Worm (Caenorhabditis elegans) whole organism, L1 larva: ENCODE data around the gene Y66C5A.1.

ENCODE experiments used
- C04F5.9 ChIP-seq: sonication (generic microtip); optimal IDR thresholded peaks from 2 replicates; lab custom pipeline; 2016; ENCODE audit warnings: missing genetic modification characterization, missing compliant biosample characterization
- Y116A8C.19 ChIP-seq: sonication (generic microtip); optimal IDR thresholded peaks from 2 replicates; lab custom pipeline; 2016; ENCODE audit warnings: missing compliant biosample characterization, missing genetic modification characterization, borderline replicate concordance
- aha-1 ChIP-seq: fragments of 150-350 bp; optimal IDR thresholded peaks from 2 replicates; lab custom pipeline; 2014; ENCODE audit warnings: missing biosample characterization, missing genetic modification characterization
- alr-1 ChIP-seq: fragments of 200-800 bp; sonication (Bioruptor generic); optimal IDR thresholded peaks from 2 replicates; lab custom pipeline; 2018; ENCODE audit warnings: borderline replicate concordance, mild to moderate bottlenecking, missing genetic modification characterization, missing compliant biosample characterization
- aly-2 ChIP-seq: fragments of 150-350 bp; optimal IDR thresholded peaks from 2 replicates; lab custom pipeline; 2014; ENCODE audit warnings: missing biosample characterization, missing genetic modification characterization
- blmp-1 ChIP-seq: fragments of 150-350 bp; optimal IDR thresholded peaks from 2 replicates; lab custom pipeline; 2014; ENCODE audit warnings: missing biosample characterization, missing genetic modification characterization
- ceh-63 ChIP-seq: fragments of 200-800 bp; sonication (Bioruptor generic); optimal IDR thresholded peaks from 2 replicates; lab custom pipeline; 2018; ENCODE audit warnings: mild to moderate bottlenecking, missing genetic modification characterization, missing compliant biosample characterization
- ceh-8 ChIP-seq: fragments of 200-800 bp; sonication (Bioruptor generic); optimal IDR thresholded peaks from 2 replicates; lab custom pipeline; 2018; ENCODE audit warnings: mild to moderate bottlenecking, missing genetic modification characterization, moderate library complexity, missing compliant biosample characterization
- ceh-88 ChIP-seq: fragments of 200-800 bp; sonication (Bioruptor generic); IDR thresholded peaks from 2 replicates; pipeline ENCODE4 v1.3.6; 2022; ENCODE audit warnings: missing genetic modification characterization, missing compliant biosample characterization
- ceh-90 ChIP-seq: sonication (generic microtip); optimal IDR thresholded peaks from 2 replicates; lab custom pipeline; 2016; ENCODE audit warnings: missing genetic modification characterization, missing compliant biosample characterization
- ces-1 ChIP-seq: fragments of 150-350 bp; optimal IDR thresholded peaks from 2 replicates; lab custom pipeline; 2014; ENCODE audit warnings: missing biosample characterization, missing genetic modification reagents, missing genetic modification characterization
- dsc-1 ChIP-seq: sonication (generic microtip); optimal IDR thresholded peaks from 2 replicates; lab custom pipeline; 2016; ENCODE audit warnings: mild to moderate bottlenecking, missing genetic modification characterization, missing compliant biosample characterization
- efl-1 ChIP-seq, 4 experiments: fragments of 150-350 bp; optimal IDR thresholded peaks in 3 of 4; peaks in 1 of 4; 1 replicate in 1 of 4; 2 replicates in 3 of 4; lab custom pipeline; 2014; ENCODE audit warnings: missing biosample characterization in 2 of 4, missing genetic modification characterization in 2 of 4, missing genetic modification reagents in 2 of 4
- efl-3 ChIP-seq: fragments of 200-800 bp; sonication (Bioruptor generic); optimal IDR thresholded peaks from 2 replicates; lab custom pipeline; 2018; ENCODE audit warnings: mild to moderate bottlenecking, missing genetic modification characterization, missing compliant biosample characterization
- egl-27 ChIP-seq, 2 experiments: fragments of 150-350 bp in 1 of 2; sonication (generic microtip); optimal IDR thresholded peaks; 3 replicates each; lab custom pipeline; 2017 to 2018; ENCODE audit warnings: missing biosample characterization in 2 of 2, missing genetic modification characterization in 2 of 2, missing genetic modification reagents in 2 of 2
- elt-2 ChIP-seq: sonication (generic microtip); optimal IDR thresholded peaks from 2 replicates; lab custom pipeline; 2016; ENCODE audit warnings: missing genetic modification characterization, mild to moderate bottlenecking, inconsistent platforms, missing compliant biosample characterization, missing genetic modification reagents
- fkh-4 ChIP-seq: sonication (generic microtip); optimal IDR thresholded peaks from 2 replicates; lab custom pipeline; 2016; ENCODE audit warnings: missing compliant biosample characterization, missing genetic modification characterization, borderline replicate concordance
- grh-1 ChIP-seq: fragments of 200-800 bp; sonication (Bioruptor generic); IDR thresholded peaks from 2 replicates; pipeline ENCODE4 v1.3.6; 2022; ENCODE audit warnings: missing genetic modification reagents, missing genetic modification characterization, missing compliant biosample characterization
- irx-1 ChIP-seq: sonication (generic microtip); optimal IDR thresholded peaks from 2 replicates; lab custom pipeline; 2016; ENCODE audit warnings: missing genetic modification characterization, missing compliant biosample characterization
- isw-1 ChIP-seq: fragments of 200-800 bp; sonication (Bioruptor generic); IDR thresholded peaks from 2 replicates; pipeline ENCODE4 v1.3.6; 2022; ENCODE audit warnings: missing genetic modification characterization, missing compliant biosample characterization
- lin-13 ChIP-seq: fragments of 150-350 bp; optimal IDR thresholded peaks from 2 replicates; lab custom pipeline; 2014; ENCODE audit warnings: missing biosample characterization, missing genetic modification reagents, missing genetic modification characterization
- lin-15B ChIP-seq: fragments of 150-350 bp; sonication (generic microtip); optimal IDR thresholded peaks from 3 replicates; lab custom pipeline; 2014; ENCODE audit warnings: missing biosample characterization, missing genetic modification characterization
- lir-3 ChIP-seq: sonication (generic microtip); optimal IDR thresholded peaks from 2 replicates; lab custom pipeline; 2016; ENCODE audit warnings: mild to moderate bottlenecking, missing genetic modification characterization, moderate library complexity, missing compliant biosample characterization; ENCODE audit not compliant: poor library complexity
- mab-9 ChIP-seq: fragments of 200-800 bp; sonication (Bioruptor generic); IDR thresholded peaks from 2 replicates; pipeline ENCODE4 v1.3.6; 2022; ENCODE audit warnings: missing genetic modification reagents, missing genetic modification characterization, missing compliant biosample characterization
- mef-2 ChIP-seq: fragments of 150-350 bp; optimal IDR thresholded peaks from 2 replicates; lab custom pipeline; 2014; ENCODE audit warnings: missing biosample characterization, missing genetic modification characterization
- nhr-19 ChIP-seq: fragments of 200-800 bp; sonication (Bioruptor generic); conservative IDR thresholded peaks from 2 replicates; pipeline ENCODE4 v1.3.6; 2022; ENCODE audit warnings: missing genetic modification characterization, missing compliant biosample characterization
- nhr-20 ChIP-seq: sonication (generic microtip); optimal IDR thresholded peaks from 2 replicates; lab custom pipeline; 2016; ENCODE audit warnings: mild to moderate bottlenecking, missing genetic modification characterization, missing compliant biosample characterization
- nhr-237 ChIP-seq: fragments of 150-350 bp; optimal IDR thresholded peaks from 2 replicates; lab custom pipeline; 2014; ENCODE audit warnings: missing biosample characterization, missing genetic modification characterization
- nhr-28 ChIP-seq: fragments of 150-350 bp; optimal IDR thresholded peaks from 2 replicates; lab custom pipeline; 2014; ENCODE audit warnings: missing biosample characterization, missing genetic modification characterization
- nhr-71 ChIP-seq: sonication (generic microtip); optimal IDR thresholded peaks from 2 replicates; lab custom pipeline; 2016; ENCODE audit warnings: mild to moderate bottlenecking, missing genetic modification characterization, moderate library complexity, missing compliant biosample characterization
- nhr-76 ChIP-seq: sonication (generic microtip); optimal IDR thresholded peaks from 2 replicates; lab custom pipeline; 2017; ENCODE audit warnings: missing biosample characterization, missing genetic modification characterization
- pag-3 ChIP-seq: sonication (generic microtip); optimal IDR thresholded peaks from 2 replicates; lab custom pipeline; 2017; ENCODE audit warnings: missing genetic modification characterization, mild to moderate bottlenecking, missing compliant biosample characterization, antibody characterized with exemption, borderline replicate concordance; ENCODE audit not compliant: insufficient read depth
- pax-3 ChIP-seq: fragments of 200-800 bp; sonication (Bioruptor generic); optimal IDR thresholded peaks from 2 replicates; lab custom pipeline; 2018; ENCODE audit warnings: mild to moderate bottlenecking, missing genetic modification characterization, moderate library complexity, missing compliant biosample characterization
- pqm-1 ChIP-seq: sonication (generic microtip); optimal IDR thresholded peaks from 3 replicates; lab custom pipeline; 2017; ENCODE audit warnings: missing biosample characterization, missing genetic modification characterization
- rnt-1 ChIP-seq: sonication (generic microtip); optimal IDR thresholded peaks from 2 replicates; lab custom pipeline; 2016; ENCODE audit warnings: mild to moderate bottlenecking, missing genetic modification characterization, moderate library complexity, missing compliant biosample characterization
- snpc-4 ChIP-seq: fragments of 150-350 bp; optimal IDR thresholded peaks from 2 replicates; lab custom pipeline; 2014; ENCODE audit warnings: missing biosample characterization, missing genetic modification characterization
- sox-4 ChIP-seq: sonication (generic microtip); optimal IDR thresholded peaks from 2 replicates; lab custom pipeline; 2016; ENCODE audit warnings: missing genetic modification characterization, missing compliant biosample characterization
- sup-37 ChIP-seq: fragments of 200-800 bp; sonication (Bioruptor generic); optimal IDR thresholded peaks from 2 replicates; lab custom pipeline; 2018; ENCODE audit warnings: mild to moderate bottlenecking, missing genetic modification characterization, missing compliant biosample characterization
- swsn-7 ChIP-seq: sonication (generic microtip); optimal IDR thresholded peaks from 2 replicates; lab custom pipeline; 2016; ENCODE audit warnings: missing genetic modification characterization, missing compliant biosample characterization
- tbx-2 ChIP-seq: sonication (generic microtip); optimal IDR thresholded peaks from 2 replicates; lab custom pipeline; 2016; ENCODE audit warnings: missing genetic modification characterization, missing compliant biosample characterization
- tlp-1 ChIP-seq: fragments of 150-350 bp; optimal IDR thresholded peaks from 2 replicates; lab custom pipeline; 2014; ENCODE audit warnings: missing biosample characterization, missing genetic modification characterization
- unc-30 ChIP-seq: sonication (generic microtip); optimal IDR thresholded peaks from 2 replicates; lab custom pipeline; 2017; ENCODE audit warnings: missing biosample characterization, missing genetic modification characterization
- unc-62 ChIP-seq: fragments of 150-350 bp; optimal IDR thresholded peaks from 2 replicates; lab custom pipeline; 2014; ENCODE audit warnings: missing biosample characterization, missing genetic modification reagents, missing genetic modification characterization
- unc-98 ChIP-seq: fragments of 200-800 bp; sonication (Bioruptor generic); IDR thresholded peaks from 2 replicates; pipeline ENCODE4 v1.3.6; 2022; ENCODE audit warnings: missing genetic modification characterization, missing compliant biosample characterization
- vab-15 ChIP-seq: sonication (generic microtip); optimal IDR thresholded peaks from 2 replicates; lab custom pipeline; 2017; ENCODE audit warnings: missing genotype, mild to moderate bottlenecking, missing genetic modification characterization, missing compliant biosample characterization
- zag-1 ChIP-seq: fragments of 150-350 bp; optimal IDR thresholded peaks from 2 replicates; lab custom pipeline; 2014; ENCODE audit warnings: missing biosample characterization, missing genetic modification characterization
- zip-4 ChIP-seq: fragments of 200-800 bp; sonication (Bioruptor generic); optimal IDR thresholded peaks from 2 replicates; lab custom pipeline; 2018; ENCODE audit warnings: mild to moderate bottlenecking, missing genetic modification characterization, moderate library complexity, missing compliant biosample characterization
- ztf-4 ChIP-seq: fragments of 150-350 bp; optimal IDR thresholded peaks from 2 replicates; lab custom pipeline; 2014; ENCODE audit warnings: missing biosample characterization, missing genetic modification characterization

Y66C5A.1 gene

ce11 chrX:14476625-14477257, 21.4 kb upstream of the Y66C5A.1 start (continued):
- TF ChIP-seq ceh-90 (tag; lab: Kevin White, UChicago) (no peak), elt-2 (tag; lab: Kevin White, UChicago) (peak; percentile 56), lir-3 (tag; lab: Kevin White, UChicago) (no peak), lin-15B (tag; lab: Kevin White, UChicago) (no peak), mef-2 (tag; lab: Kevin White, UChicago) (no peak), vab-15 (tag; lab: Kevin White, UChicago) (no peak), aha-1 (tag; lab: Kevin White, UChicago) (no peak), unc-30 (tag; lab: Kevin White, UChicago) (no peak), ces-1 (GFP tag; lab: Kevin White, UChicago) (no peak), grh-1 (GFP tag; lab: Robert Waterston, UW) (peak; percentile 45; the same call in 1 of the 2 replicates), fkh-4 (no peak), aly-2 (no peak), nhr-19 (GFP tag; lab: Robert Waterston, UW) (peak; percentile 71), nhr-20 (tag; lab: Kevin White, UChicago) (peak; percentile 71), ceh-63 (GFP tag; lab: Kevin White, UChicago) (no peak), ztf-4 (tag; lab: Kevin White, UChicago) (no peak), zip-4 (GFP tag; lab: Kevin White, UChicago) (peak; percentile 98), tlp-1 (tag; lab: Kevin White, UChicago) (no peak), efl-1 (optimal IDR thresholded peaks at IDR 0.05; lab: Kevin White, UChicago) (peak in 1 of 2 experiments; percentile 19), efl-1 (GFP tag; optimal IDR thresholded peaks at IDR 0.05 in 1 of 2; lab: Kevin White, UChicago) (peak in 1 of 2 experiments; percentile 95), pqm-1 (no peak), ceh-8 (GFP tag; lab: Kevin White, UChicago) (no peak), rnt-1 (tag; lab: Kevin White, UChicago) (peak; percentile 24), swsn-7 (peak; percentile 54), egl-27 (tag; optimal IDR thresholded peaks at IDR 0.05; lab: Kevin White, UChicago) (no peak), pag-3 (tag; lab: Kevin White, UChicago) (no peak), sup-37 (GFP tag; lab: Kevin White, UChicago) (no peak), sox-4 (no peak), lin-13 (GFP tag; lab: Kevin White, UChicago) (no peak), C04F5.9 (tag; lab: Kevin White, UChicago) (no peak), nhr-28 (tag; lab: Kevin White, UChicago) (no peak), zag-1 (tag; lab: Kevin White, UChicago) (no peak), blmp-1 (tag; lab: Kevin White, UChicago) (no peak), dsc-1 (no peak), nhr-71 (peak; percentile 61), mab-9 (GFP tag; lab: Robert Waterston, UW) (no peak), nhr-76 (no peak), pax-3 (tag; lab: Kevin White, UChicago) (no peak), irx-1 (peak; percentile 67), Y116A8C.19 (tag; lab: Kevin White, UChicago) (no peak), isw-1 (peak; percentile 44; the same call in 1 of the 2 replicates), snpc-4 (tag; lab: Kevin White, UChicago) (peak; percentile 98), alr-1 (tag; lab: Kevin White, UChicago) (no peak), unc-62 (no peak), unc-98 (GFP tag; lab: Robert Waterston, UW) (no peak), ceh-88 (no peak; the same call in 1 of the 2 replicates), nhr-237 (no peak), tbx-2 (tag; lab: Kevin White, UChicago) (peak; percentile 46), efl-3 (GFP tag; lab: Kevin White, UChicago) (no peak)
- TF ChIP-seq, all 84 proteins: peak for 28
